Worm (Caenorhabditis elegans) whole organism, mixed stage, embryonic: Measurements from ENCODE around the gene hmg-12.

ENCODE experiments used
- ceh-39 ChIP-seq: fragments of 150-350 bp; optimal IDR thresholded peaks from 2 replicates; lab custom pipeline; 2014; ENCODE audit warnings: missing biosample characterization, missing genetic modification characterization
- ceh-43 ChIP-seq: fragments of 200-800 bp; sonication (Bioruptor generic); optimal IDR thresholded peaks from 2 replicates; lab custom pipeline; 2018; ENCODE audit warnings: mild to moderate bottlenecking, missing genetic modification characterization, moderate library complexity, missing compliant biosample characterization
- ceh-83 ChIP-seq: fragments of 200-800 bp; sonication (Bioruptor generic); optimal IDR thresholded peaks from 2 replicates; lab custom pipeline; 2018; ENCODE audit warnings: mild to moderate bottlenecking, missing genetic modification characterization, missing compliant biosample characterization
- drap-1 ChIP-seq: fragments of 200-800 bp; sonication (Bioruptor generic); optimal IDR thresholded peaks from 3 replicates; lab custom pipeline; 2018; ENCODE audit warnings: mild to moderate bottlenecking, missing genetic modification characterization, missing compliant biosample characterization
- lsy-2 ChIP-seq: fragments of 150-350 bp; optimal IDR thresholded peaks from 2 replicates; lab custom pipeline; 2014; ENCODE audit warnings: missing biosample characterization, missing genetic modification characterization
- mep-1 ChIP-seq: fragments of 150-350 bp; optimal IDR thresholded peaks from 2 replicates; lab custom pipeline; 2017; ENCODE audit warnings: missing biosample characterization, missing genetic modification reagents, missing genetic modification characterization, inconsistent platforms
- nhr-28 ChIP-seq: fragments of 150-350 bp; optimal IDR thresholded peaks from 2 replicates; lab custom pipeline; 2014; ENCODE audit warnings: missing biosample characterization, missing genetic modification characterization
- sptf-1 ChIP-seq: sonication (generic microtip); optimal IDR thresholded peaks from 2 replicates; lab custom pipeline; 2017; ENCODE audit warnings: mild to moderate bottlenecking, missing genetic modification characterization, moderate library complexity, missing compliant biosample characterization
- unc-120 ChIP-seq: sonication (generic microtip); optimal IDR thresholded peaks from 2 replicates; lab custom pipeline; 2017; ENCODE audit warnings: missing genetic modification characterization, missing compliant biosample characterization; ENCODE audit not compliant: poor library complexity, severe bottlenecking
- unc-62 ChIP-seq: fragments of 150-350 bp; optimal IDR thresholded peaks from 2 replicates; lab custom pipeline; 2014; ENCODE audit warnings: missing biosample characterization, missing genetic modification reagents, missing genetic modification characterization
- zip-8 ChIP-seq: fragments of 150-350 bp; optimal IDR thresholded peaks from 2 replicates; lab custom pipeline; 2014; ENCODE audit warnings: missing biosample characterization, missing genetic modification characterization

DNA sequence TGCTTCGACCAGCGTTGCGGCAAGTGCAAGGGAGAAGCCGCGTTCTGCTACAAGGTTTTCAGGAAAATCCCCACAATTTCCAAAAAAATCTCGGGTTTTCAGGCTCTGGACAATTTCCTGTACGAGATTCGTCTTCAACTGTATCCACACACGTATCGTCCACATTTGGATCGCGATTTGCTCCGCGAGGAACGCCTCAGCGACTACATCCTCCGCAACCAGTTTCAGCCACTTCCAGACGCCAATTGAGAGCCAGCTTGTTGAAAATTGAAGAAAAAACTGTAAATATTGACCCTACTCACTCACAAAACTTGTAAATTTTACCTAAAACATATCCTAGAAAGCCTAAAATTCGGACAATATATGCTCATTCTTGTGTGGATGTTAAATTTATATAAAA, 48.5 kb downstream of the hmg-12 start:
- TF ChIP-seq nhr-28 (tag; lab: Kevin White, UChicago) (no peak), mep-1 (tag; lab: Kevin White, UChicago) (no peak), ceh-83 (GFP tag; lab: Kevin White, UChicago) (no peak), ceh-39 (tag; lab: Kevin White, UChicago) (no peak), unc-62 (GFP tag; lab: Kevin White, UChicago) (no peak), lsy-2 (no peak), ceh-43 (GFP tag; lab: Kevin White, UChicago) (no peak), drap-1 (no peak), sptf-1 (no peak), unc-120 (tag; lab: Kevin White, UChicago) (no peak), zip-8 (no peak)
